Worm (Caenorhabditis elegans) whole organism, midembryonic: ENCODE data around the gene srw-141.

Source experiments
- T22C8.4 ChIP-seq: fragments of 200-800 bp; sonication (Bioruptor generic); IDR thresholded peaks from 2 replicates; pipeline ENCODE4 v1.3.6; 2022; ENCODE audit warnings: missing genetic modification characterization, missing compliant biosample characterization
- cog-1 ChIP-seq: sonication (generic microtip); optimal IDR thresholded peaks from 2 replicates; lab custom pipeline; 2016; ENCODE audit warnings: missing genetic modification characterization, missing compliant biosample characterization
- flt-1 ChIP-seq: fragments of 200-800 bp; sonication (Bioruptor generic); IDR thresholded peaks from 2 replicates; pipeline ENCODE4 v1.3.6; 2022; ENCODE audit warnings: missing genetic modification characterization, missing compliant biosample characterization
- klf-2 ChIP-seq: fragments of 200-800 bp; sonication (Bioruptor generic); conservative IDR thresholded peaks from 2 replicates; pipeline ENCODE4 v1.3.6; 2022; ENCODE audit warnings: missing genetic modification reagents, missing genetic modification characterization, missing compliant biosample characterization
- med-1 ChIP-seq: sonication (generic microtip); optimal IDR thresholded peaks from 2 replicates; lab custom pipeline; 2017; ENCODE audit warnings: missing genetic modification characterization, mild to moderate bottlenecking, missing compliant biosample characterization, antibody characterized with exemption, missing genetic modification reagents; ENCODE audit not compliant: insufficient read depth
- ref-1 ChIP-seq: fragments of 200-800 bp; sonication (Bioruptor generic); conservative IDR thresholded peaks from 2 replicates; pipeline ENCODE4 v1.3.6; 2022; ENCODE audit warnings: missing genetic modification reagents, missing genetic modification characterization, missing compliant biosample characterization
- tab-1 ChIP-seq: fragments of 200-800 bp; sonication (Bioruptor generic); IDR thresholded peaks from 2 replicates; pipeline ENCODE4 v1.3.6; 2022; ENCODE audit warnings: missing genetic modification characterization, missing compliant biosample characterization
- ztf-23 ChIP-seq: fragments of 200-800 bp; sonication (Bioruptor generic); IDR thresholded peaks from 2 replicates; pipeline ENCODE4 v1.3.6; 2022; ENCODE audit warnings: missing genetic modification reagents, missing genetic modification characterization, missing compliant biosample characterization
- ztf-29 ChIP-seq: fragments of 200-800 bp; sonication (Bioruptor generic); IDR thresholded peaks from 2 replicates; pipeline ENCODE4 v1.3.6; 2022; ENCODE audit warnings: missing genetic modification reagents, missing genetic modification characterization, missing compliant biosample characterization

- TF ChIP-seq cog-1 (tag; lab: Kevin White, UChicago) (no peak), ztf-29 (GFP tag; lab: Robert Waterston, UW) (no peak), med-1 (GFP tag; lab: Kevin White, UChicago) (no peak), flt-1 (GFP tag; lab: Robert Waterston, UW) (no peak), T22C8.4 (GFP tag; lab: Robert Waterston, UW) (no peak), ref-1 (GFP tag; lab: Robert Waterston, UW) (no peak), ztf-23 (GFP tag; lab: Robert Waterston, UW) (no peak), tab-1 (GFP tag; lab: Robert Waterston, UW) (no peak), klf-2 (GFP tag; lab: Robert Waterston, UW) (no peak)
These were observed 15.8 kb downstream of the srw-141 start, which contains the start of gene srh-38 for ce11 chrV:2922594-2922993.
